Fruit fly (Drosophila melanogaster) Kc167 (cell line): ENCODE measurements around the gene CG43295.

Experiments
- Myc ChIP-seq: fragments of >200 bp; optimal IDR thresholded peaks from 2 replicates; lab custom pipeline; 2017; ENCODE audit warnings: missing external identifiers
- Sin3A ChIP-seq: fragments of >200 bp; optimal IDR thresholded peaks from 2 replicates; lab custom pipeline; 2018; ENCODE audit warnings: missing external identifiers
- h ChIP-seq: fragments of >200 bp; optimal IDR thresholded peaks from 3 replicates; lab custom pipeline; 2018; ENCODE audit warnings: missing external identifiers
- insv ChIP-seq: fragments of >200 bp; optimal IDR thresholded peaks from 3 replicates; lab custom pipeline; 2018; ENCODE audit warnings: missing external identifiers
- psq ChIP-seq: fragments of >200 bp; optimal IDR thresholded peaks from 2 replicates; lab custom pipeline; 2017; ENCODE audit warnings: missing external identifiers
- ttk ChIP-seq: sonication (Bioruptor generic); optimal IDR thresholded peaks from 2 replicates; lab custom pipeline; 2017; ENCODE audit warnings: missing external identifiers

The CG43295 gene

DNA sequence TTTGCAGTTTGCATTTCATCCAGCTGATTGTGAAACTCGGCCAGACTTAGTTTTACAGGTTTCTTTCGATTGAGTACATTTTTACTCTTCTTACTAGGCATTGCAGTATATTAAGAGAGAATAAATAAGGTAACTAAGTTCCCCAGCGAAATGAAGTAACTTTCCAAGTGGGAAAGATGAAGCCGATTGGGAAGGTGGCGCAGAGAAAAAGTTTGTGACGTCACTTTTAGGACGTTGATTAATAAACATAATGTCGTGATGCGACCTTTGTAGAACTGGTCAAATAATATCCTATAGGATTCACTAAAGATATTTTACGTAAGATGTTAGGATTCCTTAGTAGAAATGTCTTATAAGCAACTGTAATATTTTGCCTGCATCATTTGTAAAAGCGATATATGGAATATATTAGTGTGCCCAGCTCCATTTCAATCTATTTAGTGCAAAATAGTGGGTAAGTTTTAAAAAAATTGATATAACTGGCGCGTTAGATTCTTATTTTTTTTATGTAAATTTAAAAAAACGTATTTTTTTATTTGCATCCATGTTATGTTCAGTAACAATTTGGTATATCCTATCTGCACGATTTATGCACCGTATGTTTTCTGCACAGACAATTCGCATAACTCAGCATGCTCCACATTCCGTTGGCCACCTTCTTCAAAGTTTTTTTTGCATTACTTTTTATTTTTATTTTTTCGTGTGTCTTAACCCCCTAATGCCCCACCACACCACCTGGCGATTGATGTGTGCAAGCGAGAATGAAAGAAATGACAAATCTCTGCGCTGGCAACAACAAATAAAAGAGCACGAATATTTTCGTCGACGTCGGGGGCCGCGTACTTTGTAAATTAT, 38.3 kb downstream of the CG43295 start, which contains the start of gene CG32152:
TSS of gene CG32152 (minus strand) at position 352 of the 855 bp plus-strand sequence.
- TF ChIP-seq h (lab: Kevin White, UChicago) (no peak), insv (lab: Kevin White, UChicago) (no peak), Myc (lab: Kevin White, UChicago) (no peak), Sin3A (lab: Kevin White, UChicago) (no peak), ttk (no peak), psq (lab: Kevin White, UChicago) (no peak)

DNA sequence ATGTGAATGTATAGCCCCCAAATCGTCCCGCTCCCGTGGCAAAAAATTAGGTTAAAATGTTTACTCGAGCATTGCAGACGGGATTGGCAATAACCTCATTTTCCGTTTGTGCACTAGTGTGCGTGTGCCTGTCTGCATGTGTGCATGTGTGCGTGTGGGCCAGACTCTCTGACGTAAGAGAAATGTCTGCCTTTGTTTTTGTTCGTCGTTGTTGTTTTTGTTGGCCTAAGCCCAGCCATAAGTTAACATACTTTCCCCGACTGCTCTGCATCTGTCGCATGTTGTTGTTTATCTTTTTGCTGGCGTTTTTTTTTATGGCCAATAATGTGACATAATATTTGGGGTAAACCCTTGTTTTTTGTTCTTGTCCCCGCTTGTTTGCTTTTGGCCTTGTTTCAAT, 39.6 kb downstream of the CG43295 start:
- TF ChIP-seq Sin3A (lab: Kevin White, UChicago) (no peak), insv (lab: Kevin White, UChicago) (no peak), psq (lab: Kevin White, UChicago) (no peak), h (lab: Kevin White, UChicago) (no peak), Myc (lab: Kevin White, UChicago) (no peak), ttk (no peak)

DNA sequence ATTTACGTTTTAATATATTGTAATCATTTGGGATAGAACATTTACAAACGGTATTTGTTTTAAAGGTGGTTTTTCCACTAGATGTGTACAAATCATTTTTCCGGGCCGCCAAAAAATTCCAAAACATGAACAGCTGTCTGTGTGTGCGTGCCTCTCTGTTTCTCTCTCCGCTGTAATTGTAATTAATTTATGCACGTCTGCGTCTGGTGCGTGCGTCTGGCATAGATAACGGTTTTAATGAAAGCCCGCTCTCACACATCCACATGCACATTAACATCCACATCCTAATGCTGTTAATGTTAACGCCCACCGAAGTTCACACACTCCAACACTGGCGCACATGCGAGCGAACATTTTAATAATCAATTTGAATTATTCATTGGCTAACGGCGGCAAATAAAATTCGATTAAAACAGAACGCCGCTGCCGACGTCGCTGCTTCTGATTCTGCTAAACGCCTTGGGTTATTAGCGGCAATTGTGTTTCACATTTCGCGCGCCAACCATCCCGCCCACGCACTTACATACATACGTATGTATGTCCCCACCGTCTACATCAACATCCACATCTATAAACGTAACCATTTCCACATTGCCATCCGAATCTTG, 40.4 kb downstream of the CG43295 start:
- TF ChIP-seq Myc (lab: Kevin White, UChicago): no peak
- TF ChIP-seq psq (lab: Kevin White, UChicago): no peak
- no peak for TF ChIP-seq ttk
- no peak for TF ChIP-seq h (lab: Kevin White, UChicago)

DNA sequence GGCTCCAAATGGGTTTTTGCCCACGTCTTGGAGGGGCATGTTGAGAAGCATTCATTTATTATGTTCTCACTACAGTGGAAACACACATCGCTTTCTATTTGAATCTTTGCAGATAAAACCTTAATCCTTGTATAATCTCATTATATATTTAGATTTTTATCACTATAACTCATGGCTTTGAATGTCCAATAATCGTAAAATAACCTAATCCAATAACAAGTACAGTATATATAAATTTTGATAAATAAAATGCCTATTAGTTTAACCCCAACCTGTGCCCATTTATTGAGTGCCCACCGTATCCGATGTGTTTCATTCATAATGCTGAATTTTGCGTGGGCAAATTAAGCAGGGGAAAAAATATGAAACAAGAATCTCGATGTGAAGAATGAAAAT, 40.9 kb downstream of the CG43295 start:
- TF ChIP-seq Sin3A (lab: Kevin White, UChicago) (no peak), ttk (no peak), insv (lab: Kevin White, UChicago) (no peak), h (lab: Kevin White, UChicago) (no peak), Myc (lab: Kevin White, UChicago) (no peak), psq (lab: Kevin White, UChicago) (no peak)

DNA sequence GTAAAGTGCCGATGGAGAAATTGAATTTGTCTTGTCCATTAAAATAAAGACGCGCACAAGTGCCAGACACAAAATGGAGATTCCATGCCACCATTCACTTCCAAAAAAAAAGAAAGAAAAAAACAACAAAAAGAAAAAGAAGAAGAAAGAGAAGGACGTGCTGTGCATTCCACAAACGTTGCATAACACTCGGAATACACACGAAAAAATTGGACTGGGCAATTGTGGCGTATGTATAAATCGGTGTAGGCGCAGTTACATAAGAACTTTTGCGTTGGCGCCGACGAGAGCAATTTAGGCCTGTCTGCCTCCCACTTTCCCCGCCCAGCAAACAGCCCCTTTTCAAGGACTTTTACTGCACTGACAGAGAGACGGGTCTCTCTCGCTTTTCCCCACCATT, 41.7 kb downstream of the CG43295 start:
- TF ChIP-seq ttk: no peak
- no peak for TF ChIP-seq h (lab: Kevin White, UChicago)
- no peak for TF ChIP-seq Myc (lab: Kevin White, UChicago)
- TF ChIP-seq insv (lab: Kevin White, UChicago): no peak

DNA sequence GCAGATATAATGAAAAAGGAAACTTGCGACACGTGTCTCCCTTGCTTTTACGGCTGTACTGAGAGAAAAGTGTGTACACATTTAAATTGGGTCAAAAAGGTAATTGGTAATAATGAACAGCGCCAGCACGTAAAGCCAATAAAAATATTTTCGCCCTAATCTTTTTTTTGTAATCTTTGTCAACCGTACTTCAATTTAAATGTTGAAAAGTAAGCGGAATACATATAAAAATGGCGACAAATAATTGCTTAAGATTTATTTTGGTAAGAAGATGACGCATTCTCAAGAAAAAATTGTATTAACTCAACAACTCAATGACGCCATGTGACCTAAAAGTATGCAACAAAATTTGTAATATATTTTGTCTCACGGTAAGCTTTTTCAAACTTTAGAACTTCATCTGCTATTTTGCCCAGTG, 42.2 kb downstream of the CG43295 start:
- TF ChIP-seq Myc (lab: Kevin White, UChicago) (no peak), insv (lab: Kevin White, UChicago) (no peak), Sin3A (lab: Kevin White, UChicago) (no peak), h (lab: Kevin White, UChicago) (no peak), psq (lab: Kevin White, UChicago) (no peak), ttk (no peak)

DNA sequence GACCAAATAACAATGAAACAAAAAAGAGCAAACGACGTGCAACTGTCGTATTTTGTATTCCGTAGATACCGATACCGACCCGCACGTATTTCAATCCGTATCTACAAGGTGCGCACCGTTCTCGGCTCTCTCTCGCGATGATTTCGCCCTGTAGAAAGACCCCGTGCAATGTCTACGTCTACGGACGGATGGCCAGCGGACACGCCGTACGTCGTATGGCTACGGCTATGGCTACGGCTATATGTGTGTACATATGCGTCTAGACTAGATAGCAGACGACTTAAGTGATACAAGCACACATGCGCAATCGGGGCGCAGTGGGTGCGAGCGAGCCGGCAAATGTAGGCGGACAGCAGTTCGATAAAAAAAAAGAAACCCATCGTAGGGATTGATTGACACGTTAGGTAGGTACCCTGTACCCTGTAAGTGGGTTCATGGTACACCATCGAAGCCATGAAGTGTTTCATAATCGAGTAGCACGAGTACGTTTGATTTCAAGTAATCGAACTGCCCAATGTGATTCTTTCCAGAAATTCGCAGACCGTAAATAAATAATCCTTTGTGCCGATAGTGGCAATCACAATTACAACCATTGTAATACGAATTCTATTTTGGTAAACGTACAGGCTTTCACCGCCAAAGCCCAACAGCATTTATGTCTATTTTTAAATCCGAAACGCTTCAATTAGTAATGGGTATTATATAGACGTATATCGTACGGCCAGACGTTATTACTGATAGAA, 43.9 kb downstream of the CG43295 start:
- no peak for TF ChIP-seq insv (lab: Kevin White, UChicago)
- TF ChIP-seq Myc (lab: Kevin White, UChicago): no peak
- TF ChIP-seq psq (lab: Kevin White, UChicago): no peak
- no peak for TF ChIP-seq Sin3A (lab: Kevin White, UChicago)
- no peak for TF ChIP-seq h (lab: Kevin White, UChicago)
- no peak for TF ChIP-seq ttk

DNA sequence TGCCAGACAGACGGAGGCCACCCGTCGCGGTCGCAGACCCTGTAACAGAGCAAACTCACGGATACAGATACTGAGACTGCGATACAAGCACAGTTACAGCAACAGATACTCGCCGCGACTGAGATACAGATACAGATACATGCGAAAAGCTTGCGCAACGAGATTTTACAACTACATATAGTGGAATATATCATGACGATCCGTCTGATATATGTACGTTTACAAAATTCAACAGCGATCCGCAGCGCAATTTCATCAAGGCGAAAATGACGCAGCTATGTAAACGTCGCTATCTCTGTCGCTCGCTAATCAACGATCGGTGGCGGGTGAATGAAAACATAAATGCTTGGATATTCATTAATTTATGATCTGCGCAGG, 44.5 kb downstream of the CG43295 start:
- TF ChIP-seq insv (lab: Kevin White, UChicago): no peak
- TF ChIP-seq psq (lab: Kevin White, UChicago): no peak
- TF ChIP-seq Sin3A (lab: Kevin White, UChicago): no peak
- no peak for TF ChIP-seq ttk
- no peak for TF ChIP-seq Myc (lab: Kevin White, UChicago)
- no peak for TF ChIP-seq h (lab: Kevin White, UChicago)

DNA sequence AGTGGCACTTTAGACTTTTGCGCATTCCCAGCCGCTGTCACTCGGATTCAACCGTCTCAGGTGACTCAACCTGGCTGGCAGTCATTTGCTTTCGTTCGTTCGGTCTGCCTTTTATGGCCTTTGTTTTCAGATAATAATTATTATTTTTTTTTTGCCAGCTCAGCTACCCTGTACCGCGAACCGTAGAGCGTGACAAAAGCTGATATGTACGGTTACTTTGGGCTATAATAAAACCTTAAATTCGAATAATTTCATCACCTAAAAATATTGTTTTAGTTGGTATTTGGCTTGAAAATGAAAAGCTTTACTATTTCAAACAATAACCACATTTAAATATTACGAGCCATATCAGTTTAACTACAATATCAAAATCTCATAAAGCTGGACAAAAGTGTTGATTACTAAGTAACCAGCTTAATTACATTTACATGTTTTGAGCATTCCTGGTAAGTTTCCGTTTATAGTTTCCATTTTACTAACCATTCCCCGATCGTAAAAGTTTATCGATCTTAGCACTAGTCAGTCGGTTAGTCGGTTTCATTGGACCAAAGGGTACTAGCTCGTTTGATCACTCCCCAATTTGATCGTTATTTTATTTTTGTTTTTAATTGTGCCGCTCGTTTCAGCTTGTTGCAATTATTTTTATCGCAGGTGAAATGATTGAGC, 45.3 kb downstream of the CG43295 start:
- no peak for TF ChIP-seq h (lab: Kevin White, UChicago)

DNA sequence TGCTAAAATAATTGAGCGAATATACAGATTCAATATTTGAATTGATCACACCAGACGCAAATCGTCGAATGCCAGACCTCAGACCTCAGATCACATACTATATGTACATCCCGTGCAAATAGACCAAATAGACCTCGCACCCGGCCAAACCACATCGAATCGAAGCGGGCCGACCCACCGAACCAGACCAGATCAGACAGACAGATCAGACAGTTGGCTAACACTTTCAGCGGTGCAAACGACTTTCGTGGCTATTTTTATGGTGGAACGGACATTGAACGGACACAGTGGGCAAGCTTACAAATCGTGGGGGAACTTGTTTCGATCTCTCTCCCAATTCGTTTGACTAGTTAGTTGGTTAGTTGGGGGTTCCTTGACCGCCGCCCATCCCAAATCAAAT, 46.1 kb downstream of the CG43295 start:
- TF ChIP-seq insv (lab: Kevin White, UChicago) (no peak), psq (lab: Kevin White, UChicago) (no peak), h (lab: Kevin White, UChicago) (no peak), Myc (lab: Kevin White, UChicago) (no peak), Sin3A (lab: Kevin White, UChicago) (no peak), ttk (no peak)

DNA sequence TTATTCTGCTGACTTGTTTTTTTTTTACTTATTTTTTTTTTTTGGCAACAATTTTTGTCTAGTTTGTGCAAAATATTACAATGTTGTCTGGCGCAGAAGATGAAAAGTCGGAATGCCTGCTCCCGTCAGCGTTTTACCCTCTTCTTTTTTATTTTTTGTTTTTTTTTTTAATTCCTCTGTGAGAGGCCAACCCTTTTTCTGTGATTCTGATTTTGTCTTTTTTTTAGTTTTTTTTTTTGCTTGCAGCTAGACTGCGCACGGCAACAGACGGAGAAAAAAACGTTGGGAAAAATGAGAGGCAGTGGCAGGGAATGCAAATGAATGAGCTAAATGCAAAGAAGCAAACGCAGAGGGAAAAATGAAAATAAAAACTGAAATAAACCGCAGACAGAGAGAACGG, 47.4 kb downstream of the CG43295 start:
- no peak for TF ChIP-seq Sin3A (lab: Kevin White, UChicago)
- no peak for TF ChIP-seq Myc (lab: Kevin White, UChicago)
- TF ChIP-seq insv (lab: Kevin White, UChicago): no peak
- TF ChIP-seq h (lab: Kevin White, UChicago): no peak
- TF ChIP-seq ttk: no peak
- no peak for TF ChIP-seq psq (lab: Kevin White, UChicago)
